Worm (Caenorhabditis elegans) whole organism, L1 larva: ENCODE data around the gene pkhm-2.

Experiments
- C34B4.2 ChIP-seq: sonication (generic microtip); optimal IDR thresholded peaks from 2 replicates; lab custom pipeline; 2017; ENCODE audit warnings: mild to moderate bottlenecking, missing genetic modification characterization, missing compliant biosample characterization
- alr-1 ChIP-seq: fragments of 200-800 bp; sonication (Bioruptor generic); optimal IDR thresholded peaks from 2 replicates; lab custom pipeline; 2018; ENCODE audit warnings: borderline replicate concordance, mild to moderate bottlenecking, missing genetic modification characterization, missing compliant biosample characterization
- blmp-1 ChIP-seq: fragments of 150-350 bp; optimal IDR thresholded peaks from 2 replicates; lab custom pipeline; 2014; ENCODE audit warnings: missing biosample characterization, missing genetic modification characterization
- ceh-63 ChIP-seq: fragments of 200-800 bp; sonication (Bioruptor generic); optimal IDR thresholded peaks from 2 replicates; lab custom pipeline; 2018; ENCODE audit warnings: mild to moderate bottlenecking, missing genetic modification characterization, missing compliant biosample characterization
- ceh-8 ChIP-seq: fragments of 200-800 bp; sonication (Bioruptor generic); optimal IDR thresholded peaks from 2 replicates; lab custom pipeline; 2018; ENCODE audit warnings: mild to moderate bottlenecking, missing genetic modification characterization, moderate library complexity, missing compliant biosample characterization
- dpl-1 ChIP-seq, 3 experiments: fragments of 150-350 bp in 2 of 3; sonication (generic microtip) in 1 of 3; optimal IDR thresholded peaks; 2 replicates each; lab custom pipeline; 2014 to 2017; ENCODE audit warnings: missing biosample characterization in 3 of 3, missing genetic modification characterization in 3 of 3, missing genetic modification reagents in 3 of 3
- dsc-1 ChIP-seq: sonication (generic microtip); optimal IDR thresholded peaks from 2 replicates; lab custom pipeline; 2016; ENCODE audit warnings: mild to moderate bottlenecking, missing genetic modification characterization, missing compliant biosample characterization
- egl-13 ChIP-seq: sonication (generic microtip); optimal IDR thresholded peaks from 2 replicates; lab custom pipeline; 2016; ENCODE audit warnings: missing genotype, missing genetic modification reagents, missing genetic modification characterization, missing compliant biosample characterization
- egl-27 ChIP-seq, 2 experiments: fragments of 150-350 bp in 1 of 2; sonication (generic microtip); optimal IDR thresholded peaks; 3 replicates each; lab custom pipeline; 2017 to 2018; ENCODE audit warnings: missing biosample characterization in 2 of 2, missing genetic modification characterization in 2 of 2, missing genetic modification reagents in 2 of 2
- fkh-10 ChIP-seq: sonication (generic microtip); optimal IDR thresholded peaks from 2 replicates; lab custom pipeline; 2017; ENCODE audit warnings: missing biosample characterization, missing genetic modification reagents, missing genetic modification characterization
- fkh-4 ChIP-seq: sonication (generic microtip); optimal IDR thresholded peaks from 2 replicates; lab custom pipeline; 2016; ENCODE audit warnings: missing compliant biosample characterization, missing genetic modification characterization, borderline replicate concordance
- fkh-8 ChIP-seq: sonication (generic microtip); optimal IDR thresholded peaks from 2 replicates; lab custom pipeline; 2016; ENCODE audit warnings: mild to moderate bottlenecking, missing genetic modification characterization, missing compliant biosample characterization
- fos-1 ChIP-seq: fragments of 150-350 bp; optimal IDR thresholded peaks from 2 replicates; lab custom pipeline; 2014; ENCODE audit warnings: missing biosample characterization, missing genetic modification characterization
- grh-1 ChIP-seq: fragments of 200-800 bp; sonication (Bioruptor generic); IDR thresholded peaks from 2 replicates; pipeline ENCODE4 v1.3.6; 2022; ENCODE audit warnings: missing genetic modification reagents, missing genetic modification characterization, missing compliant biosample characterization
- hlh-17 ChIP-seq: fragments of 200-800 bp; sonication (Bioruptor generic); optimal IDR thresholded peaks from 2 replicates; lab custom pipeline; 2018; ENCODE audit warnings: missing genetic modification characterization, mild to moderate bottlenecking, missing compliant biosample characterization, moderate library complexity, borderline replicate concordance
- hlh-4 ChIP-seq: sonication (generic microtip); optimal IDR thresholded peaks from 2 replicates; lab custom pipeline; 2016; ENCODE audit warnings: mild to moderate bottlenecking, missing genetic modification characterization, missing compliant biosample characterization
- jun-1 ChIP-seq: fragments of 150-350 bp; optimal IDR thresholded peaks from 2 replicates; lab custom pipeline; 2014; ENCODE audit warnings: missing biosample characterization, missing genetic modification reagents, missing genetic modification characterization
- lin-14 ChIP-seq: fragments of 200-800 bp; sonication (Bioruptor generic); optimal IDR thresholded peaks from 2 replicates; lab custom pipeline; 2018; ENCODE audit warnings: mild to moderate bottlenecking, missing genetic modification characterization, moderate library complexity, missing compliant biosample characterization
- lin-35 ChIP-seq, 2 experiments: fragments of 150-350 bp; optimal IDR thresholded peaks; 2 replicates each; lab custom pipeline; 2014; ENCODE audit warnings: missing biosample characterization in 2 of 2, missing genetic modification characterization in 2 of 2, missing genetic modification reagents in 2 of 2
- lir-3 ChIP-seq: sonication (generic microtip); optimal IDR thresholded peaks from 2 replicates; lab custom pipeline; 2016; ENCODE audit warnings: mild to moderate bottlenecking, missing genetic modification characterization, moderate library complexity, missing compliant biosample characterization; ENCODE audit not compliant: poor library complexity
- lsy-2 ChIP-seq, 2 experiments: fragments of 150-350 bp; optimal IDR thresholded peaks; 2 replicates each; lab custom pipeline; 2014; ENCODE audit warnings: missing biosample characterization in 2 of 2, missing genetic modification characterization in 2 of 2
- mef-2 ChIP-seq: fragments of 150-350 bp; optimal IDR thresholded peaks from 2 replicates; lab custom pipeline; 2014; ENCODE audit warnings: missing biosample characterization, missing genetic modification characterization
- nhr-12 ChIP-seq: sonication (generic microtip); optimal IDR thresholded peaks from 2 replicates; lab custom pipeline; 2017; ENCODE audit warnings: missing biosample characterization, missing genetic modification characterization
- nhr-19 ChIP-seq: fragments of 200-800 bp; sonication (Bioruptor generic); conservative IDR thresholded peaks from 2 replicates; pipeline ENCODE4 v1.3.6; 2022; ENCODE audit warnings: missing genetic modification characterization, missing compliant biosample characterization
- nhr-28 ChIP-seq: fragments of 150-350 bp; optimal IDR thresholded peaks from 2 replicates; lab custom pipeline; 2014; ENCODE audit warnings: missing biosample characterization, missing genetic modification characterization
- nhr-47 ChIP-seq: sonication (generic microtip); optimal IDR thresholded peaks from 2 replicates; lab custom pipeline; 2016; ENCODE audit warnings: mild to moderate bottlenecking, missing genetic modification characterization, moderate library complexity, missing compliant biosample characterization
- nhr-71 ChIP-seq: sonication (generic microtip); optimal IDR thresholded peaks from 2 replicates; lab custom pipeline; 2016; ENCODE audit warnings: mild to moderate bottlenecking, missing genetic modification characterization, moderate library complexity, missing compliant biosample characterization
- nhr-77 ChIP-seq: fragments of 150-350 bp; optimal IDR thresholded peaks from 2 replicates; lab custom pipeline; 2014; ENCODE audit warnings: missing biosample characterization, missing genetic modification characterization
- nhr-84 ChIP-seq: sonication (generic microtip); optimal IDR thresholded peaks from 2 replicates; lab custom pipeline; 2017; ENCODE audit warnings: missing biosample characterization, missing genetic modification characterization
- nhr-85 ChIP-seq: sonication (generic microtip); peaks from one replicate; lab custom pipeline; 2016; ENCODE audit warnings: missing genetic modification characterization, inconsistent platforms, missing compliant biosample characterization
- nhr-90 ChIP-seq: sonication (generic microtip); optimal IDR thresholded peaks from 2 replicates; lab custom pipeline; 2016; ENCODE audit warnings: mild to moderate bottlenecking, missing genetic modification characterization, missing compliant biosample characterization; ENCODE audit not compliant: poor library complexity
- rnt-1 ChIP-seq: sonication (generic microtip); optimal IDR thresholded peaks from 2 replicates; lab custom pipeline; 2016; ENCODE audit warnings: mild to moderate bottlenecking, missing genetic modification characterization, moderate library complexity, missing compliant biosample characterization
- sox-4 ChIP-seq: sonication (generic microtip); optimal IDR thresholded peaks from 2 replicates; lab custom pipeline; 2016; ENCODE audit warnings: missing genetic modification characterization, missing compliant biosample characterization
- sup-37 ChIP-seq: fragments of 200-800 bp; sonication (Bioruptor generic); optimal IDR thresholded peaks from 2 replicates; lab custom pipeline; 2018; ENCODE audit warnings: mild to moderate bottlenecking, missing genetic modification characterization, missing compliant biosample characterization
- tbx-2 ChIP-seq: sonication (generic microtip); optimal IDR thresholded peaks from 2 replicates; lab custom pipeline; 2016; ENCODE audit warnings: missing genetic modification characterization, missing compliant biosample characterization
- tlp-1 ChIP-seq: fragments of 150-350 bp; optimal IDR thresholded peaks from 2 replicates; lab custom pipeline; 2014; ENCODE audit warnings: missing biosample characterization, missing genetic modification characterization
- unc-30 ChIP-seq: sonication (generic microtip); optimal IDR thresholded peaks from 2 replicates; lab custom pipeline; 2017; ENCODE audit warnings: missing biosample characterization, missing genetic modification characterization
- unc-86 ChIP-seq: sonication (generic microtip); optimal IDR thresholded peaks from 2 replicates; lab custom pipeline; 2016; ENCODE audit warnings: missing genetic modification characterization, missing compliant biosample characterization
- zag-1 ChIP-seq: fragments of 150-350 bp; optimal IDR thresholded peaks from 2 replicates; lab custom pipeline; 2014; ENCODE audit warnings: missing biosample characterization, missing genetic modification characterization
- ztf-4 ChIP-seq: fragments of 150-350 bp; optimal IDR thresholded peaks from 2 replicates; lab custom pipeline; 2014; ENCODE audit warnings: missing biosample characterization, missing genetic modification characterization

The pkhm-2 gene

ce11 chrX:15200720-15201119 lies 19.5 kb upstream of the pkhm-2 start (continued):
- TF ChIP-seq ceh-8 (no peak), fkh-4 (tag; lab: Kevin White, UChicago) (no peak), fkh-8 (tag; lab: Kevin White, UChicago) (no peak), egl-13 (tag; lab: Kevin White, UChicago) (no peak), nhr-28 (tag; lab: Kevin White, UChicago) (no peak), nhr-12 (tag; lab: Kevin White, UChicago) (no peak), mef-2 (tag; lab: Kevin White, UChicago) (no peak), nhr-19 (peak; percentile 60), lin-14 (peak; percentile 13), jun-1 (tag; lab: Kevin White, UChicago) (peak; percentile 20), nhr-85 (tag; lab: Kevin White, UChicago) (no peak), nhr-90 (tag; lab: Kevin White, UChicago) (peak; percentile 70), rnt-1 (tag; lab: Kevin White, UChicago) (peak; percentile 46), hlh-4 (no peak), grh-1 (GFP tag; lab: Robert Waterston, UW) (0 out of 2 replicates have a peak, but pooled peaks have one; percentile 26), lin-35 (GFP tag; optimal IDR thresholded peaks at IDR 0.05; lab: Kevin White, UChicago) (peak in 1 of 2 experiments; percentile 72), tlp-1 (no peak), egl-27 (tag; optimal IDR thresholded peaks at IDR 0.05; lab: Kevin White, UChicago) (no peak), dsc-1 (tag; lab: Kevin White, UChicago) (peak; percentile 23), blmp-1 (peak; percentile 14), dpl-1 (GFP tag; optimal IDR thresholded peaks at IDR 0.05; lab: Kevin White, UChicago) (no peak), nhr-47 (peak; percentile 58), nhr-84 (tag; lab: Kevin White, UChicago) (no peak), ztf-4 (tag; lab: Kevin White, UChicago) (no peak), fos-1 (tag; lab: Kevin White, UChicago) (no peak), tbx-2 (no peak), alr-1 (tag; lab: Kevin White, UChicago) (no peak), zag-1 (tag; lab: Kevin White, UChicago) (no peak), lir-3 (no peak), unc-30 (tag; lab: Kevin White, UChicago) (no peak), C34B4.2 (tag; lab: Kevin White, UChicago) (no peak)

ce11 chrX:15200146-15200545 lies 18.9 kb upstream of the pkhm-2 start:
- TF ChIP-seq sup-37 (GFP tag; lab: Kevin White, UChicago) (no peak), fkh-10 (peak; percentile 56), lin-14 (peak; percentile 33), ceh-63 (GFP tag; lab: Kevin White, UChicago) (no peak)

ce11 chrX:15199052-15199451 lies 17.8 kb upstream of the pkhm-2 start, which contains the start of gene snt-7:
snt-7 (minus strand) TSS chrX:15199152.
- TF ChIP-seq hlh-17 (no peak), sox-4 (tag; lab: Kevin White, UChicago) (no peak), ceh-8 (no peak), nhr-77 (tag; lab: Kevin White, UChicago) (no peak)
- TF ChIP-seq, all 84 proteins: peak for 0

- TF ChIP-seq unc-30 (tag; lab: Kevin White, UChicago) (no peak), nhr-47 (peak; percentile 20), tbx-2 (peak; percentile 23), fkh-8 (tag; lab: Kevin White, UChicago) (peak; percentile 3), grh-1 (GFP tag; lab: Robert Waterston, UW) (no peak), lsy-2 (tag; optimal IDR thresholded peaks at IDR 0.05; lab: Kevin White, UChicago) (no peak), unc-86 (peak; percentile 12), nhr-71 (peak; percentile 50), lin-14 (peak; percentile 27), tlp-1 (no peak)
These were observed 13.0 kb upstream of the pkhm-2 start, which contains the start of gene phat-6 for ce11 chrX:15194283-15194682. phat-6 (minus strand) TSS chrX:15194383.
